Worm (Caenorhabditis elegans) whole organism, dauer: ENCODE data around the gene T24C12.1.

ENCODE experiments used
- unc-62 ChIP-seq: sonication (generic microtip); optimal IDR thresholded peaks from 2 replicates; lab custom pipeline; 2017; ENCODE audit warnings: missing biosample characterization, missing genetic modification reagents, missing genetic modification characterization

T24C12.1 gene

DNA sequence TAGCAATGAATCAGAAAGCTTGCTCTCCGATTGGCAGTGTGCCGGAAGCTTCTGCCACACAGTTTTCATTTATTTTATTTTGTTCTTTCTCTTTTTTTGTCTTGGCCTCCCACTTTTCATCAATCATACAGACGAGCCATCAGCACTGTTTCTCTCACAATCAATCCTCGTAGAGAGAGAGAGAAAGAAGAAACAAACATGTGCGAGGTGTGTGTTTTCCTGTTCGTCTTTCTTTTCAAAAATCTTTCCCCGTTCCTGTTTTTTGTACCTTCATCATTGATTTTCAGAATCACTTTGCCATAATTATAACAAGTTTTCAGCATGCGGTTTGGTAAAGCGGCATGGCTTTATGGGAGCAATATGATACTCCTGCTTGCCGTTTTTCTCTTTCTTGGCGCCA lies at the start of gene T24C12.1:
Gene T24C12.1 (plus strand): TSS at position 301 of the 400 bp plus-strand sequence.
- no peak for TF ChIP-seq unc-62 (GFP tag; lab: Kevin White, UChicago)

ce11 chrX:2150006-2150405 lies 49.2 kb upstream of the T24C12.1 start, which contains the start of gene npax-2:
TSS of gene npax-2 (minus strand) at chrX:2150106.
- no peak for TF ChIP-seq unc-62 (GFP tag; lab: Kevin White, UChicago)

ce11 chrX:2152062-2152461 lies 47.2 kb upstream of the T24C12.1 start:
- TF ChIP-seq unc-62 (GFP tag; lab: Kevin White, UChicago), result no peak

DNA sequence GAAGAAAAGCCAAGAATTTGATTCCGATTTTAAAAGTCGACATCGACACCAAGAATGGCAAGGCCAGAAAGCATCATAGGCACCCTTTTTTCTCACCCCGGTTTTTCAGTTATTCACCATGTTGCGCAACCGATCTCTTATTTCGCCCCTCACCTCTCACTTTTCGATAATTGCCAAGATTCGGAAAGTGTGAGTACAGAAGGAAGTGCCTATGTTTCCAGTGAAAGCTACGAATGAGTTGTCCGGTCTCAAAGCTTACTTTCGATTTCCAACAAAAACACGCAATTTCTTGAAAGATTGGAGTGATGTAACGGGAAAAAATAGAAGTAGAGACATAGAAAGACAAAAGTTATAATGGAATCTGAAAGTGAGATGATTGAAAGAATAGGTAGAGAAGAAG lies 45.5 kb upstream of the T24C12.1 start:
- TF ChIP-seq unc-62 (GFP tag; lab: Kevin White, UChicago), result no peak

DNA sequence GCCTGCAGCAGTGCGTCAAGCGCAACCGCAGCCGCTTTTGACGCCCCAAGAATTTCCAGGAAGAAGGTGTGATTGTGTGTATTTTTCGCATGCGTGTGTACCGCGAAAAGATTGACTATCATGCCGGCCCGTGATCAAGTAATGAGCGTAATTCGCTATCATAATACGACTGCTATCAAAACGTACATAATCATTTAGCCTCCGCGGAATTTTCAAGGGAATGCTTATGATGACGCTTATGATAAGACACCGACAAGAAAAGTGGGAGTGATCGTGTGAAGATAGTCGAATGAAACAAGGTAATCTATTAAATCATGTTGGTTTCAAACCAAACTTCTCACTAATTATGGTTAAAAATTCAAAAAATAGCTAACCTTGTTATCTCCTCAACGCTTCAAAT lies 41.4 kb upstream of the T24C12.1 start:
- TF ChIP-seq unc-62 (GFP tag; lab: Kevin White, UChicago), result no peak

- no peak for TF ChIP-seq unc-62 (GFP tag; lab: Kevin White, UChicago)
Measured at ce11 chrX:2163084-2163483, 36.2 kb upstream of the T24C12.1 start, which contains the start of gene pdf-2. TSS of gene pdf-2 (plus strand) at chrX:2163384.

DNA sequence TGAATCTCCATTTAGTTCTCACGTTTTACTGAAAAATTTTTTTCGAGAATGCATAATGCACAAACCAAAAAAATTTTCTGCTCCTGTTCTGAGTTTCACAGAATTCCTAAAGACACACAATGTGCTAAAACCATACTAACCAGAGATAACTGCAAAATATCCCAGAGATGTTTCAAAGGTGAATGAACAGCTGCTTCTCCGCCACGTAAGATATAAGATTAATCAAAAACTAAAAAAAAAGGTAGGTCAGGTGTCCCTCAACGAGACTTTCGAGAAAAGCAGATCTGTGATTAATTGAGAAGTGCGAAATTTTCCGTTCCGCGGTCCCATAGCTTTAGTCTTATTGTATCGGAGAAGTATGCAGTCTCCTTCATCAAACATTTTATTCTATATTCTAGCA lies 34.5 kb upstream of the T24C12.1 start, which contains the start of gene F48B9.3:
Gene F48B9.3 (plus strand): TSS at position 301 of the 400 bp plus-strand sequence.
- no peak for TF ChIP-seq unc-62 (GFP tag; lab: Kevin White, UChicago)

DNA sequence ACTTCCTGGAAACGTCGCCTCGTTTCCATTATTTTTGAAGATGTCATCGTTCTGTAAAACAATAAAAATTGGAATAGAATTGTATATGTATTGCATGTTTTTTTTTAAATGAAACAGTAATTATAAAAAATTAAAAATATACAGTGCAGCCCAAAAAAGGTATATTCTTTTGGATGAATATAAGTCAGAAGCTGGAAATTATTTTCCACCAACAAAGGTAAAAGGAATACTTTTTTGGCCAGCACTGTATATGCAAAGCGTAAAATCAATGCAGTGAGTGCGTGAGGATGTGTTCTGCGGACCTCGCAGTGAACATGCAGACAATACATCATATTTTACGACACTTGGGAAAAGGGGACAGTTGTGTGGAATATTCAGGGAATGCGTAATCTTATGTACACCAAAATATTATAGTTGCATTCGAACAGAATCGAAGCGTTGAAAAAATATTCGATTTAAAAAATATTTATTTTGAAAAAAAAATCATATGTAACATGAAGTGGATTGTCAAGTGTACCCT lies 22.8 kb upstream of the T24C12.1 start, which contains the start of gene F48B9.8:
Gene F48B9.8 (minus strand): TSS at position 51 of the 520 bp plus-strand sequence.
- TF ChIP-seq unc-62 (GFP tag; lab: Kevin White, UChicago), result no peak

ce11 chrX:2177731-2178326 lies 21.4 kb upstream of the T24C12.1 start:
- TF ChIP-seq unc-62 (GFP tag; lab: Kevin White, UChicago), result no peak

DNA sequence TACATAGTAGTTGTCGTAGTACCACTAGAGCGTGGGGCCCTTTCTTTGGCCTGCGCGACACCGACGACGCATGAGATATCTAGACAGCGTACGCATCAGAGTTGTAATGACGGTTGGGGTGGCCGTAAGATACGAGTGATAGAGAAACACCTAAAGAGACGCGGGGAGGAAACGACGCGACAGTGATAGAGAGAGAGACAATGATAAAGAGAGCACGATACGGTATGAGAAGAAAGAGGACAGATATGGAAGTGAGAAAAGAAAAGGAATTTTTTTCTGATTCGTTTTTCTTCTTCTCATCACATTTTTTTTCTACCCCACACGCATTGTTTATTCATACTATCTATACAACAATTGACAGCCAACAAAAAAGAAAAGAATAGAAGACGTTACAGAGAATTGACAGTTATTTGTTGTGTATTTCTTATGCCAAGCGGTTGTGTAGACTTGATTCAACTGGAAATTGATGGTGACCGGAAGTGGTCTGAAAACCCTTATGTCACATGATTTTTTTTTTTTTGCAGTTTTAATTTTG lies 20.8 kb upstream of the T24C12.1 start:
- no peak for TF ChIP-seq unc-62 (GFP tag; lab: Kevin White, UChicago)

- no peak for TF ChIP-seq unc-62 (GFP tag; lab: Kevin White, UChicago)
Measured at ce11 chrX:2180588-2180987, 18.7 kb upstream of the T24C12.1 start, which contains the start of gene F48B9.1. TSS of gene F48B9.1 (plus strand) at chrX:2180888.

ce11 chrX:2188885-2189284 lies 10.4 kb upstream of the T24C12.1 start:
- no peak for TF ChIP-seq unc-62 (GFP tag; lab: Kevin White, UChicago)

ce11 chrX:2190740-2191139 lies 8.5 kb upstream of the T24C12.1 start:
- no peak for TF ChIP-seq unc-62 (GFP tag; lab: Kevin White, UChicago)

- no peak for TF ChIP-seq unc-62 (GFP tag; lab: Kevin White, UChicago)
Measured at ce11 chrX:2191925-2192554, 7.2 kb upstream of the T24C12.1 start, which contains the start of gene gap-1. TSS of gene gap-1 (plus strand) at chrX:2192504.

DNA sequence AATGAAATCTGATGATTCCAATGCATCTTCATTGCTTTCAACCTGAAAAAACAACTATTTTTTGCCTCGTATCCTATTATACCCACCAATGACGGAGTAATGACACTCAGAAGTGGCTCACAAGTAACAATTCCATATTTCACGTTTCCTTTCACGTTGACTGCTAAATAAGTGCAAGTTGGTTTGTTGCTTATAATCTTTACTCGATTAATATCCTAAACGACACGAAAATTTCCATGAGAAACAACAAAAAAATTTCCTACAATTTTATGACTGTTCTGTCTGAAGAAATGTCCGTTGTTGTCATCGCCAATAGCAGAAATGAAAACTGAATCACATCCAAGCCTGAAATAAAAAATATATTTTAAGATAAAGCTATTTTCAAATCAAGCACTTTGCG lies 1.8 kb upstream of the T24C12.1 start:
- TF ChIP-seq unc-62 (GFP tag; lab: Kevin White, UChicago), result no peak

ce11 chrX:2203760-2204159 lies 4.5 kb downstream of the T24C12.1 start, which contains the start of gene T24C12.3:
TSS of gene T24C12.3 (minus strand) at chrX:2203893.
- no peak for TF ChIP-seq unc-62 (GFP tag; lab: Kevin White, UChicago)
